Worm (Caenorhabditis elegans) whole organism, young adult: Measurements from ENCODE around the gene cct-5.

Experiments
- B0261.1 ChIP-seq: sonication (generic microtip); optimal IDR thresholded peaks from 2 replicates; lab custom pipeline; 2016; ENCODE audit warnings: mild to moderate bottlenecking, missing genetic modification characterization, moderate library complexity, missing compliant biosample characterization
- F22D6.2 ChIP-seq: sonication (generic microtip); optimal IDR thresholded peaks from 2 replicates; lab custom pipeline; 2016; ENCODE audit warnings: mild to moderate bottlenecking, missing genetic modification characterization, missing compliant biosample characterization
- F23B12.7 ChIP-seq: sonication (generic microtip); optimal IDR thresholded peaks from 2 replicates; lab custom pipeline; 2017; ENCODE audit warnings: missing genetic modification characterization, mild to moderate bottlenecking, missing compliant biosample characterization, antibody characterized with exemption, moderate library complexity; ENCODE audit not compliant: insufficient read depth
- F37B4.10 ChIP-seq: fragments of 200-800 bp; sonication (Bioruptor generic); IDR thresholded peaks from 2 replicates; pipeline ENCODE4 v1.3.6; 2022; ENCODE audit warnings: missing genetic modification characterization, missing compliant biosample characterization
- F49E8.2 ChIP-seq: sonication (generic microtip); optimal IDR thresholded peaks from 3 replicates; lab custom pipeline; 2017; ENCODE audit warnings: missing genetic modification characterization, mild to moderate bottlenecking, missing compliant biosample characterization, antibody characterized with exemption, moderate library complexity; ENCODE audit not compliant: insufficient read depth
- T07F8.4 ChIP-seq: sonication (generic microtip); optimal IDR thresholded peaks from 2 replicates; lab custom pipeline; 2016; ENCODE audit warnings: mild to moderate bottlenecking, missing genetic modification characterization, moderate library complexity, missing compliant biosample characterization
- Y56A3A.18 ChIP-seq: fragments of 200-800 bp; sonication (Bioruptor generic); IDR thresholded peaks from 2 replicates; pipeline ENCODE4 v1.3.6; 2022; ENCODE audit warnings: missing genetic modification reagents, missing genetic modification characterization, missing compliant biosample characterization
- Y67H2A.10 ChIP-seq: fragments of 200-800 bp; sonication (Bioruptor generic); conservative IDR thresholded peaks from 2 replicates; pipeline ENCODE4 v1.3.6; 2022; ENCODE audit warnings: missing genetic modification reagents, missing genetic modification characterization, missing compliant biosample characterization
- Y79H2A.3 ChIP-seq: fragments of 200-800 bp; sonication (Bioruptor generic); conservative IDR thresholded peaks from 2 replicates; pipeline ENCODE4 v1.3.6; 2022; ENCODE audit warnings: missing genetic modification reagents, missing genetic modification characterization, missing compliant biosample characterization
- ZK185.1 ChIP-seq: sonication (generic microtip); optimal IDR thresholded peaks from 2 replicates; lab custom pipeline; 2016; ENCODE audit warnings: mild to moderate bottlenecking, missing genetic modification characterization, missing compliant biosample characterization; ENCODE audit not compliant: poor library complexity, severe bottlenecking
- ama-1 ChIP-seq, 3 experiments: fragments of 150-350 bp in 1 of 3; sonication (generic microtip) in 2 of 3; optimal IDR thresholded peaks; 2 replicates each; lab custom pipeline; 2014 to 2018; ENCODE audit warnings: missing biosample characterization in 2 of 3, missing genetic modification characterization in 2 of 3, missing genetic modification reagents in 2 of 3
- aptf-3 ChIP-seq: fragments of 200-800 bp; sonication (Bioruptor generic); IDR thresholded peaks from 2 replicates; pipeline ENCODE4 v1.3.6; 2022; ENCODE audit warnings: missing genetic modification characterization, missing compliant biosample characterization
- atf-7 ChIP-seq: sonication (generic microtip); optimal IDR thresholded peaks from 2 replicates; lab custom pipeline; 2017; ENCODE audit warnings: mild to moderate bottlenecking, missing genetic modification characterization, missing compliant biosample characterization
- athp-1 ChIP-seq: sonication (generic microtip); optimal IDR thresholded peaks from 2 replicates; lab custom pipeline; 2017; ENCODE audit warnings: mild to moderate bottlenecking, missing genetic modification characterization, missing compliant biosample characterization
- attf-5 ChIP-seq: fragments of 200-800 bp; sonication (Bioruptor generic); optimal IDR thresholded peaks from 2 replicates; lab custom pipeline; 2018; ENCODE audit warnings: mild to moderate bottlenecking, missing genetic modification characterization, missing compliant biosample characterization
- die-1 ChIP-seq: sonication (generic microtip); optimal IDR thresholded peaks from 2 replicates; lab custom pipeline; 2016; ENCODE audit warnings: missing genotype, mild to moderate bottlenecking, missing genetic modification characterization, missing compliant biosample characterization
- dox-1 ChIP-seq: fragments of 200-800 bp; sonication (Bioruptor generic); IDR thresholded peaks from 2 replicates; pipeline ENCODE4 v1.3.6; 2022; ENCODE audit warnings: missing genetic modification reagents, missing genetic modification characterization, missing compliant biosample characterization
- egl-18 ChIP-seq: fragments of 200-800 bp; sonication (Bioruptor generic); IDR thresholded peaks from 2 replicates; pipeline ENCODE4 v1.3.6; 2022; ENCODE audit warnings: missing genetic modification reagents, missing genetic modification characterization, missing compliant biosample characterization
- egrh-3 ChIP-seq: fragments of 200-800 bp; sonication (Bioruptor generic); IDR thresholded peaks from 2 replicates; pipeline ENCODE4 v1.3.6; 2022; ENCODE audit warnings: missing genetic modification reagents, missing genetic modification characterization, missing compliant biosample characterization
- ekl-4 ChIP-seq: fragments of 200-800 bp; sonication (Bioruptor generic); IDR thresholded peaks from 2 replicates; pipeline ENCODE4 v1.3.6; 2022; ENCODE audit warnings: missing genetic modification reagents, missing genetic modification characterization, missing compliant biosample characterization
- gei-17 ChIP-seq: fragments of 200-800 bp; sonication (Bioruptor generic); optimal IDR thresholded peaks from 2 replicates; lab custom pipeline; 2018; ENCODE audit warnings: mild to moderate bottlenecking, missing genetic modification characterization, missing compliant biosample characterization
- hmg-1.2 ChIP-seq: fragments of 200-800 bp; sonication (Bioruptor generic); IDR thresholded peaks from 2 replicates; pipeline ENCODE4 v1.3.6; 2022; ENCODE audit warnings: missing genetic modification reagents, missing genetic modification characterization, missing compliant biosample characterization
- lin-40 ChIP-seq: sonication (generic microtip); optimal IDR thresholded peaks from 2 replicates; lab custom pipeline; 2016; ENCODE audit warnings: missing genetic modification characterization, mild to moderate bottlenecking, missing compliant biosample characterization, missing genotype, missing genetic modification reagents
- madf-10 ChIP-seq: sonication (generic microtip); optimal IDR thresholded peaks from 2 replicates; lab custom pipeline; 2016; ENCODE audit warnings: mild to moderate bottlenecking, missing genetic modification characterization, missing compliant biosample characterization
- madf-8 ChIP-seq: fragments of 200-800 bp; sonication (Bioruptor generic); conservative IDR thresholded peaks from 2 replicates; pipeline ENCODE4 v1.3.6; 2022; ENCODE audit warnings: missing genetic modification reagents, missing genetic modification characterization, missing compliant biosample characterization
- mcd-1 ChIP-seq: fragments of 200-800 bp; sonication (Bioruptor generic); IDR thresholded peaks from 2 replicates; pipeline ENCODE4 v1.3.6; 2022; ENCODE audit warnings: missing genetic modification reagents, missing genetic modification characterization, missing compliant biosample characterization
- nfyb-1 ChIP-seq: fragments of 200-800 bp; sonication (Bioruptor generic); IDR thresholded peaks from 2 replicates; pipeline ENCODE4 v1.3.6; 2022; ENCODE audit warnings: missing genetic modification reagents, missing genetic modification characterization, missing compliant biosample characterization
- nhr-27 ChIP-seq: fragments of 200-800 bp; sonication (Bioruptor generic); optimal IDR thresholded peaks from 2 replicates; lab custom pipeline; 2018; ENCODE audit warnings: mild to moderate bottlenecking, missing genetic modification characterization, moderate library complexity, missing compliant biosample characterization
- nhr-80 ChIP-seq: sonication (generic microtip); optimal IDR thresholded peaks from 2 replicates; lab custom pipeline; 2016; ENCODE audit warnings: missing genetic modification characterization, missing compliant biosample characterization
- nhr-90 ChIP-seq: sonication (generic microtip); optimal IDR thresholded peaks from 2 replicates; lab custom pipeline; 2016; ENCODE audit warnings: missing genotype, mild to moderate bottlenecking, missing genetic modification characterization, missing compliant biosample characterization
- rec-8 ChIP-seq, 2 experiments: sonication (generic microtip); optimal IDR thresholded peaks; 2 replicates each; lab custom pipeline; 2016; ENCODE audit warnings: mild to moderate bottlenecking in 2 of 2, missing genetic modification characterization in 2 of 2, missing genetic modification reagents in 2 of 2, missing genotype in 2 of 2, missing biosample characterization in 1 of 2, missing compliant biosample characterization in 1 of 2, moderate library complexity in 1 of 2
- snpc-1.1 ChIP-seq: sonication (generic microtip); optimal IDR thresholded peaks from 2 replicates; lab custom pipeline; 2017; ENCODE audit warnings: missing genetic modification characterization, mild to moderate bottlenecking, missing compliant biosample characterization, antibody characterized with exemption, moderate library complexity, missing genotype, missing genetic modification reagents; ENCODE audit not compliant: insufficient read depth
- snpc-1.3 ChIP-seq: sonication (generic microtip); optimal IDR thresholded peaks from 2 replicates; lab custom pipeline; 2017; ENCODE audit warnings: missing genetic modification characterization, mild to moderate bottlenecking, missing compliant biosample characterization, antibody characterized with exemption, moderate library complexity, missing genotype, missing genetic modification reagents; ENCODE audit not compliant: insufficient read depth
- snpc-4 ChIP-seq, 5 experiments: fragments of 150-350 bp in 1 of 5; sonication (generic microtip) in 4 of 5; optimal IDR thresholded peaks; 2 replicates each; lab custom pipeline; 2014 to 2018; ENCODE audit warnings: missing genetic modification characterization in 5 of 5, missing biosample characterization in 3 of 5, antibody characterized with exemption in 2 of 5, mild to moderate bottlenecking in 2 of 5, missing compliant biosample characterization in 2 of 5, missing genotype in 2 of 5, moderate library complexity in 2 of 5, missing genetic modification reagents in 1 of 5
- tbp1 ChIP-seq: fragments of 200-800 bp; sonication (Bioruptor generic); optimal IDR thresholded peaks from 2 replicates; lab custom pipeline; 2018; ENCODE audit warnings: mild to moderate bottlenecking, missing genetic modification characterization, missing compliant biosample characterization
- tlf-1 ChIP-seq: fragments of 200-800 bp; sonication (Bioruptor generic); optimal IDR thresholded peaks from 2 replicates; lab custom pipeline; 2018; ENCODE audit warnings: mild to moderate bottlenecking, missing genetic modification characterization, missing compliant biosample characterization
- unc-62 ChIP-seq: fragments of 150-350 bp; optimal IDR thresholded peaks from 2 replicates; lab custom pipeline; 2014; ENCODE audit warnings: missing biosample characterization, missing genetic modification reagents, missing genetic modification characterization
- ztf-22 ChIP-seq: fragments of 200-800 bp; sonication (Bioruptor generic); optimal IDR thresholded peaks from 2 replicates; lab custom pipeline; 2018; ENCODE audit warnings: mild to moderate bottlenecking, missing genetic modification characterization, moderate library complexity, missing compliant biosample characterization
- ztf-25 ChIP-seq: fragments of 200-800 bp; sonication (Bioruptor generic); IDR thresholded peaks from 2 replicates; pipeline ENCODE4 v1.3.6; 2022; ENCODE audit warnings: missing genetic modification reagents, missing genetic modification characterization, missing compliant biosample characterization
- ztf-26 ChIP-seq: sonication (generic microtip); optimal IDR thresholded peaks from 2 replicates; lab custom pipeline; 2017; ENCODE audit warnings: missing genetic modification characterization, missing compliant biosample characterization

Gene cct-5

ce11 chrIII:4493008-4493777, 14.7 kb downstream of the cct-5 start:
- TF ChIP-seq ZK185.1 (tag; lab: Kevin White, UChicago) (peak; percentile 37), atf-7 (tag; lab: Kevin White, UChicago) (peak; percentile 71), snpc-1.3 (tag; lab: Kevin White, UChicago) (no peak), snpc-4 (GFP tag; optimal IDR thresholded peaks at IDR 0.05; lab: Kevin White, UChicago) (no peak), snpc-4 (tag; optimal IDR thresholded peaks at IDR 0.05; lab: Kevin White, UChicago) (peak in 1 of 4 experiments; percentile 13), hmg-1.2 (0 out of 2 replicates have a peak, but pooled peaks have one; percentile 8), Y56A3A.18 (no peak), nhr-80 (tag; lab: Kevin White, UChicago) (peak; percentile 72), dox-1 (no peak), egrh-3 (GFP tag; lab: Robert Waterston, UW) (no peak), ztf-22 (GFP tag; lab: Kevin White, UChicago) (no peak)

- peak; percentile 6; the same call in 1 of the 2 replicates for TF ChIP-seq mcd-1 (GFP tag; lab: Robert Waterston, UW)
- no peak for TF ChIP-seq unc-62 (GFP tag; lab: Kevin White, UChicago)
- TF ChIP-seq rec-8 (tag; optimal IDR thresholded peaks at IDR 0.05; lab: Kevin White, UChicago): no peak
- no peak; the same call in 1 of the 2 replicates for TF ChIP-seq madf-8
- TF ChIP-seq nhr-90 (tag; lab: Kevin White, UChicago): no peak
- no peak for TF ChIP-seq ztf-22 (GFP tag; lab: Kevin White, UChicago)
- TF ChIP-seq attf-5: no peak
- peak; percentile 69 for TF ChIP-seq Y79H2A.3
- peak; percentile 49 for TF ChIP-seq die-1 (tag; lab: Kevin White, UChicago)
- peak; percentile 17 for TF ChIP-seq ama-1 (optimal IDR thresholded peaks at IDR 0.05; lab: Kevin White, UChicago)
- TF ChIP-seq ama-1 (GFP tag; optimal IDR thresholded peaks at IDR 0.05; lab: Kevin White, UChicago): peak; percentile 18 to 39
- TF ChIP-seq gei-17 (GFP tag; lab: Kevin White, UChicago): peak; percentile 17
- TF ChIP-seq tbp1 (GFP tag; lab: Kevin White, UChicago): peak; percentile 43
- no peak for TF ChIP-seq egl-18 (GFP tag; lab: Robert Waterston, UW)
- TF ChIP-seq aptf-3 (GFP tag; lab: Robert Waterston, UW): no peak
- TF ChIP-seq lin-40 (tag; lab: Kevin White, UChicago): peak; percentile 48
- no peak for TF ChIP-seq ztf-25
- peak; percentile 28 for TF ChIP-seq madf-10 (tag; lab: Kevin White, UChicago)
- peak; percentile 76 for TF ChIP-seq nhr-27
- TF ChIP-seq snpc-1.1 (tag; lab: Kevin White, UChicago): peak; percentile 39
- peak; percentile 74 for TF ChIP-seq F49E8.2 (tag; lab: Kevin White, UChicago)
- peak; percentile 66 for TF ChIP-seq ZK185.1 (tag; lab: Kevin White, UChicago)
- no peak for TF ChIP-seq T07F8.4 (tag; lab: Kevin White, UChicago)
- TF ChIP-seq atf-7 (tag; lab: Kevin White, UChicago): peak; percentile 95
- no peak for TF ChIP-seq F22D6.2 (tag; lab: Kevin White, UChicago)
- TF ChIP-seq B0261.1: peak; percentile 27
- no peak for TF ChIP-seq Y67H2A.10 (GFP tag; lab: Robert Waterston, UW)
- peak; percentile 40 for TF ChIP-seq ztf-26
- no peak for TF ChIP-seq F37B4.10 (GFP tag; lab: Robert Waterston, UW)
- TF ChIP-seq ekl-4 (GFP tag; lab: Robert Waterston, UW): peak; percentile 80
- TF ChIP-seq snpc-1.3 (tag; lab: Kevin White, UChicago): peak; percentile 85
- TF ChIP-seq tlf-1 (GFP tag; lab: Kevin White, UChicago): peak; percentile 88
- peak; percentile 66; the same call in 1 of the 2 replicates for TF ChIP-seq nfyb-1 (GFP tag; lab: Robert Waterston, UW)
- TF ChIP-seq athp-1 (tag; lab: Kevin White, UChicago): peak; percentile 92
- peak; percentile 33 for TF ChIP-seq F23B12.7 (tag; lab: Kevin White, UChicago)
Measured at ce11 chrIII:4491164-4492144, 16.5 kb downstream of the cct-5 start.
